Worm (Caenorhabditis elegans) whole organism, L4 larva: ENCODE results near the gene F52C6.4.

Experiments
- F10B5.3 ChIP-seq: sonication (generic microtip); optimal IDR thresholded peaks from 2 replicates; lab custom pipeline; 2016; ENCODE audit warnings: mild to moderate bottlenecking, missing genetic modification characterization, missing compliant biosample characterization
- F37D6.2 ChIP-seq: sonication (generic microtip); optimal IDR thresholded peaks from 2 replicates; lab custom pipeline; 2016; ENCODE audit warnings: mild to moderate bottlenecking, missing genetic modification characterization, missing compliant biosample characterization
- F44E2.7 ChIP-seq: fragments of 200-800 bp; sonication (Bioruptor generic); IDR thresholded peaks from 2 replicates; pipeline ENCODE4 v2.1.2; 2022; ENCODE audit warnings: missing genetic modification characterization, missing compliant biosample characterization
- T26A8.4 ChIP-seq: fragments of 200-800 bp; sonication (Bioruptor generic); IDR thresholded peaks from 2 replicates; pipeline ENCODE4 v1.3.6; 2022; ENCODE audit warnings: missing genetic modification characterization, missing compliant biosample characterization
- Y48G9A.11 ChIP-seq: fragments of 200-800 bp; sonication (Bioruptor generic); IDR thresholded peaks from 2 replicates; pipeline ENCODE4 v1.3.6; 2022; ENCODE audit warnings: missing genetic modification reagents, missing genetic modification characterization, missing compliant biosample characterization
- ZK337.2 ChIP-seq: fragments of 200-800 bp; sonication (Bioruptor generic); IDR thresholded peaks from 2 replicates; pipeline ENCODE4 v1.3.6; 2022; ENCODE audit warnings: missing genetic modification reagents, missing genetic modification characterization, missing compliant biosample characterization
- aha-1 ChIP-seq: fragments of 150-350 bp; peaks from one replicate; lab custom pipeline; 2014; ENCODE audit warnings: missing biosample characterization, missing genetic modification characterization
- aly-2 ChIP-seq: sonication (generic microtip); optimal IDR thresholded peaks from 2 replicates; lab custom pipeline; 2018; ENCODE audit warnings: missing biosample characterization, missing genetic modification characterization
- ceh-20 ChIP-seq: fragments of 200-800 bp; sonication (Bioruptor generic); IDR thresholded peaks from 2 replicates; pipeline ENCODE4 v1.3.6; 2022; ENCODE audit warnings: missing genetic modification reagents, missing genetic modification characterization, missing compliant biosample characterization
- ceh-44 ChIP-seq: fragments of 200-800 bp; sonication (Bioruptor generic); IDR thresholded peaks from 2 replicates; pipeline ENCODE4 v1.3.6; 2022; ENCODE audit warnings: missing genetic modification reagents, missing genetic modification characterization, missing compliant biosample characterization
- ceh-62 ChIP-seq: sonication (generic microtip); optimal IDR thresholded peaks from 2 replicates; lab custom pipeline; 2017; ENCODE audit warnings: missing biosample characterization, missing genetic modification characterization
- ces-1 ChIP-seq: fragments of 150-350 bp; sonication (generic microtip); optimal IDR thresholded peaks from 4 replicates; lab custom pipeline; 2014; ENCODE audit warnings: missing biosample characterization, missing genetic modification reagents, missing genetic modification characterization
- daf-16 ChIP-seq, 3 experiments: sonication (generic microtip); optimal IDR thresholded peaks; 2 replicates each; lab custom pipeline; 2016 to 2017; ENCODE audit warnings: missing genetic modification characterization in 3 of 3, missing genetic modification reagents in 3 of 3, mild to moderate bottlenecking in 2 of 3, missing compliant biosample characterization in 2 of 3, missing biosample characterization in 1 of 3, moderate library complexity in 1 of 3
- daf-19 ChIP-seq: fragments of 200-800 bp; sonication (Bioruptor generic); conservative IDR thresholded peaks from 2 replicates; pipeline ENCODE4 v1.3.6; 2022; ENCODE audit warnings: missing genetic modification characterization, missing compliant biosample characterization
- hif-1 ChIP-seq, 2 experiments: sonication (generic microtip); optimal IDR thresholded peaks; 2 replicates each; lab custom pipeline; 2016 to 2017; ENCODE audit warnings: missing compliant biosample characterization in 2 of 2, missing genetic modification characterization in 2 of 2, missing genetic modification reagents in 2 of 2, missing genotype in 2 of 2, mild to moderate bottlenecking in 1 of 2
- hlh-30 ChIP-seq: sonication (generic microtip); optimal IDR thresholded peaks from 2 replicates; lab custom pipeline; 2017; ENCODE audit warnings: antibody characterized with exemption, mild to moderate bottlenecking, missing genetic modification characterization, missing compliant biosample characterization; ENCODE audit not compliant: insufficient read depth
- lin-1 ChIP-seq: fragments of 200-800 bp; sonication (Bioruptor generic); IDR thresholded peaks from 2 replicates; pipeline ENCODE4 v1.3.6; 2022; ENCODE audit warnings: missing genetic modification reagents, missing genetic modification characterization, missing compliant biosample characterization
- lin-13 ChIP-seq: fragments of 150-350 bp; optimal IDR thresholded peaks from 2 replicates; lab custom pipeline; 2014; ENCODE audit warnings: missing biosample characterization, missing genetic modification reagents, missing genetic modification characterization
- lir-3 ChIP-seq: sonication (generic microtip); optimal IDR thresholded peaks from 2 replicates; lab custom pipeline; 2016; ENCODE audit warnings: mild to moderate bottlenecking, missing genetic modification characterization, missing compliant biosample characterization
- madf-5 ChIP-seq, 2 experiments: fragments of 200-800 bp; sonication (Bioruptor generic); IDR thresholded peaks; 2 replicates each; pipeline ENCODE4 v1.3.6; 2022; ENCODE audit warnings: missing compliant biosample characterization in 2 of 2, missing genetic modification characterization in 2 of 2
- mdl-1 ChIP-seq, 2 experiments: fragments of 150-350 bp in 1 of 2; sonication (generic microtip) in 1 of 2; optimal IDR thresholded peaks; 2 replicates each; lab custom pipeline; 2014 to 2017; ENCODE audit warnings: missing biosample characterization in 2 of 2, missing genetic modification characterization in 2 of 2
- mdt-29 ChIP-seq: fragments of 200-800 bp; sonication (Bioruptor generic); IDR thresholded peaks from 2 replicates; pipeline ENCODE4 v1.3.6; 2022; ENCODE audit warnings: missing genetic modification reagents, missing genetic modification characterization, missing compliant biosample characterization
- mep-1 ChIP-seq: fragments of 150-350 bp; sonication (generic microtip); optimal IDR thresholded peaks from 3 replicates; lab custom pipeline; 2014; ENCODE audit warnings: missing biosample characterization, missing genetic modification characterization
- mes-2 ChIP-seq: sonication (generic microtip); optimal IDR thresholded peaks from 2 replicates; lab custom pipeline; 2016; ENCODE audit warnings: missing genotype, mild to moderate bottlenecking, missing genetic modification characterization, missing compliant biosample characterization; ENCODE audit not compliant: poor library complexity, severe bottlenecking
- nhr-11 ChIP-seq: fragments of 150-350 bp; optimal IDR thresholded peaks from 2 replicates; lab custom pipeline; 2014; ENCODE audit warnings: missing biosample characterization, missing genetic modification characterization
- nhr-111 ChIP-seq: fragments of 200-800 bp; sonication (Bioruptor generic); optimal IDR thresholded peaks from 2 replicates; lab custom pipeline; 2018; ENCODE audit warnings: mild to moderate bottlenecking, missing genetic modification characterization, missing compliant biosample characterization
- nhr-28 ChIP-seq: fragments of 150-350 bp; optimal IDR thresholded peaks from 2 replicates; lab custom pipeline; 2014; ENCODE audit warnings: missing biosample characterization, missing genetic modification characterization
- nhr-42 ChIP-seq: fragments of 200-800 bp; sonication (Bioruptor generic); IDR thresholded peaks from 2 replicates; pipeline ENCODE4 v1.3.6; 2022; ENCODE audit warnings: missing genetic modification characterization, missing compliant biosample characterization
- nhr-77 ChIP-seq: fragments of 150-350 bp; optimal IDR thresholded peaks from 2 replicates; lab custom pipeline; 2014; ENCODE audit warnings: missing biosample characterization, missing genetic modification characterization
- php-3 ChIP-seq: fragments of 200-800 bp; sonication (Bioruptor generic); IDR thresholded peaks from 2 replicates; pipeline ENCODE4 v1.3.6; 2022; ENCODE audit warnings: missing genetic modification reagents, missing genetic modification characterization, missing compliant biosample characterization
- sdz-12 ChIP-seq: fragments of 200-800 bp; sonication (Bioruptor generic); optimal IDR thresholded peaks from 2 replicates; lab custom pipeline; 2018; ENCODE audit warnings: mild to moderate bottlenecking, missing genetic modification characterization, missing compliant biosample characterization
- snpc-1.2 ChIP-seq: fragments of 200-800 bp; sonication (Bioruptor generic); IDR thresholded peaks from 2 replicates; pipeline ENCODE4 v1.3.6; 2022; ENCODE audit warnings: missing genetic modification reagents, missing genetic modification characterization, missing compliant biosample characterization
- spr-1 ChIP-seq: sonication (generic microtip); optimal IDR thresholded peaks from 2 replicates; lab custom pipeline; 2016; ENCODE audit warnings: mild to moderate bottlenecking, missing genetic modification characterization, missing compliant biosample characterization
- spr-3 ChIP-seq: fragments of 200-800 bp; sonication (Bioruptor generic); optimal IDR thresholded peaks from 2 replicates; lab custom pipeline; 2018; ENCODE audit warnings: mild to moderate bottlenecking, missing genetic modification characterization, missing compliant biosample characterization
- tag-97 ChIP-seq: fragments of 200-800 bp; sonication (Bioruptor generic); IDR thresholded peaks from 2 replicates; pipeline ENCODE4 v1.3.6; 2022; ENCODE audit warnings: missing genetic modification characterization, missing compliant biosample characterization
- zag-1 ChIP-seq: fragments of 150-350 bp; optimal IDR thresholded peaks from 2 replicates; lab custom pipeline; 2014; ENCODE audit warnings: missing biosample characterization, missing genetic modification characterization
- zip-2 ChIP-seq: fragments of 150-350 bp; optimal IDR thresholded peaks from 2 replicates; lab custom pipeline; 2014; ENCODE audit warnings: missing biosample characterization, missing genetic modification characterization

F52C6.4 gene

DNA sequence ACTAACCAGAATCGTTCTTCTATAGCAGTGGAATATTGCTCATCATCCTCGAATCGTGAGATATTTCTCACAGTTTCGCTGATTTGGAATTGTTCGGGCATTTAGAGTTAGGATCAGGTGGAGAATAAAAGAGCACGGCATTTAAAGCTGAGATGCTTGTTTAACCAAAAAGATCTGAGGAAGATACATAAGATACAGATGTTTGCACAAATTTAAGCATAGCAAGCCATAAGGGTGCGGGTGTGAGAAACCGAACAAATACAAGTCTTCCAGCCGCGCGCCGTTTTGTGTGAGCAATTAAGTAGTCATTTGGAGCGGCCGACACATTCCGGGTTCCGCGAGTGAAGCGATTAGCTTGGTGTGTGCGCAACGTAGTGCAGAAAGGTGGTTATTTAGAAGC lies 36.6 kb upstream of the F52C6.4 start, which contains the start of gene math-7:
Gene math-7 (minus strand): TSS at position 101 of the 400 bp plus-strand sequence.
- no peak for TF ChIP-seq nhr-28 (tag; lab: Kevin White, UChicago)
- no peak for TF ChIP-seq ceh-62 (tag; lab: Kevin White, UChicago)
- no peak for TF ChIP-seq spr-1 (tag; lab: Kevin White, UChicago)
- no peak for TF ChIP-seq ZK337.2
- TF ChIP-seq hlh-30 (tag; lab: Kevin White, UChicago): no peak
- no peak for TF ChIP-seq nhr-77 (tag; lab: Kevin White, UChicago)
- TF ChIP-seq madf-5 (GFP tag; IDR thresholded peaks at IDR 0.05; lab: Robert Waterston, UW): no peak
- TF ChIP-seq hif-1 (tag; optimal IDR thresholded peaks at IDR 0.05; lab: Kevin White, UChicago): no peak
- no peak for TF ChIP-seq lir-3
- no peak for TF ChIP-seq spr-3 (GFP tag; lab: Kevin White, UChicago)
- TF ChIP-seq Y48G9A.11 (GFP tag; lab: Robert Waterston, UW): no peak
- TF ChIP-seq mes-2: no peak
- TF ChIP-seq lin-13 (GFP tag; lab: Kevin White, UChicago): no peak
- no peak for TF ChIP-seq zag-1 (tag; lab: Kevin White, UChicago)
- TF ChIP-seq sdz-12 (GFP tag; lab: Kevin White, UChicago): no peak
- TF ChIP-seq aha-1 (tag; lab: Kevin White, UChicago): no peak

DNA sequence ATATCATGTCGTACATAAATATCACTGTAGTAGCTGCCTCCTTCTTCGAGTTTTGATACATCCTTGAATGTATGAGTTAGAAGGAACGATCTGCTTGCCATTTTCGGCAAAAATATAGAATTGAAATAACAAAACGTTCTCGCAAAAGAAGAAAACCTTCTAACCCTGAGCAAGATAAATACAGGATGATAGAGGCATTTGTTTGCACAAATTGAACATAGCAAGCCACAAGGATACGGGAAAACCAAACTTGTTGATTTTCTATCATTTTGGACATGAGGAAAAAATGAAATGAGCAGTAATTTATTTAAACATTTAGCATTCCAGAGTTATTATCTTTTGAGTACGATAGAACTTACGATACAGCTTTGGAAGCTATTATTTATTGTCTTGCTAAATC lies 33.9 kb upstream of the F52C6.4 start, which contains the start of gene math-8:
Gene math-8 (minus strand): TSS at position 101 of the 400 bp plus-strand sequence.
- TF ChIP-seq F10B5.3 (tag; lab: Kevin White, UChicago): no peak
- no peak for TF ChIP-seq nhr-111
- no peak for TF ChIP-seq T26A8.4 (GFP tag; lab: Robert Waterston, UW)
- no peak for TF ChIP-seq ces-1 (GFP tag; lab: Kevin White, UChicago)
- TF ChIP-seq daf-16 (GFP tag; optimal IDR thresholded peaks at IDR 0.05; lab: Kevin White, UChicago): no peak
- TF ChIP-seq daf-16 (tag; optimal IDR thresholded peaks at IDR 0.05; lab: Kevin White, UChicago): no peak
- TF ChIP-seq snpc-1.2 (GFP tag; lab: Robert Waterston, UW): no peak
- no peak for TF ChIP-seq nhr-28 (tag; lab: Kevin White, UChicago)
- TF ChIP-seq aly-2: no peak
- no peak for TF ChIP-seq daf-19 (GFP tag; lab: Robert Waterston, UW)

- no peak for TF ChIP-seq daf-19 (GFP tag; lab: Robert Waterston, UW)
- no peak for TF ChIP-seq F37D6.2 (tag; lab: Kevin White, UChicago)
- TF ChIP-seq php-3 (GFP tag; lab: Robert Waterston, UW): no peak
- TF ChIP-seq lin-1 (GFP tag; lab: Robert Waterston, UW): no peak
- TF ChIP-seq ceh-44 (GFP tag; lab: Robert Waterston, UW): no peak
- no peak for TF ChIP-seq nhr-11 (tag; lab: Kevin White, UChicago)
- no peak for TF ChIP-seq ZK337.2
- TF ChIP-seq mep-1 (tag; lab: Kevin White, UChicago): no peak
- TF ChIP-seq ceh-20 (GFP tag; lab: Robert Waterston, UW): no peak
- no peak for TF ChIP-seq mdl-1 (tag; optimal IDR thresholded peaks at IDR 0.05; lab: Kevin White, UChicago)
- TF ChIP-seq tag-97 (GFP tag; lab: Robert Waterston, UW): no peak
- TF ChIP-seq zip-2 (tag; lab: Kevin White, UChicago): no peak
- no peak for TF ChIP-seq F44E2.7 (GFP tag; lab: Robert Waterston, UW)
- TF ChIP-seq mdt-29 (GFP tag; lab: Robert Waterston, UW): no peak
- TF ChIP-seq nhr-42 (GFP tag; lab: Robert Waterston, UW): no peak
- no peak for TF ChIP-seq nhr-28 (tag; lab: Kevin White, UChicago)
These were observed 32.3 kb upstream of the F52C6.4 start, which contains the start of gene math-9 for ce11 chrII:1890682-1891081. Gene math-9, minus strand, starts transcription at chrII:1890782.
